Worm (Caenorhabditis elegans): ENCODE results near the gene srx-134.

Gene srx-134

ce11 chrV:13880163-13880562, 23.9 kb upstream of the srx-134 start:
- TF ChIP-seq bed-3 (GFP tag; optimal IDR thresholded peaks at IDR 0.05): no peak
- no peak for TF ChIP-seq nhr-12 (tag; optimal IDR thresholded peaks at IDR 0.05)
- no peak for TF ChIP-seq mab-5 (tag; optimal IDR thresholded peaks at IDR 0.05)
- TF ChIP-seq pha-4 (tag; optimal IDR thresholded peaks at IDR 0.05): no peak
- TF ChIP-seq tbx-8 (GFP tag; optimal IDR thresholded peaks at IDR 0.05): no peak
- no peak for TF ChIP-seq elt-3 (tag; optimal IDR thresholded peaks at IDR 0.05)
- TF ChIP-seq hlh-1 (tag; optimal IDR thresholded peaks at IDR 0.05): peak; percentile 3
- no peak for TF ChIP-seq unc-120 (tag; optimal IDR thresholded peaks at IDR 0.05; ENCODE audit: poor library complexity, severe bottlenecking)

ce11 chrV:13879241-13879640, 23.0 kb upstream of the srx-134 start, which contains the start of gene lbp-7:
TSS of gene lbp-7 (plus strand) at chrV:13879552.
- no peak for TF ChIP-seq mep-1 (tag; optimal IDR thresholded peaks at IDR 0.05)

ce11 chrV:13878226-13878625, 21.9 kb upstream of the srx-134 start:
- TF ChIP-seq mls-2 (tag; optimal IDR thresholded peaks at IDR 0.05) (no peak), pha-4 (tag; optimal IDR thresholded peaks at IDR 0.05) (no peak), ham-2 (GFP tag; optimal IDR thresholded peaks at IDR 0.05) (no peak), ceh-39 (tag; optimal IDR thresholded peaks at IDR 0.05) (no peak), nhr-76 (tag; optimal IDR thresholded peaks at IDR 0.05) (no peak), nhr-28 (tag; optimal IDR thresholded peaks at IDR 0.05) (no peak)

ce11 chrV:13876529-13876928, 20.3 kb upstream of the srx-134 start, which contains the start of gene T22G5.1:
TSS of gene T22G5.1 (plus strand) at chrV:13876829.
- TF ChIP-seq lsy-2 (tag; optimal IDR thresholded peaks at IDR 0.05) (no peak), cnd-1 (tag; optimal IDR thresholded peaks at IDR 0.05) (no peak), nhr-12 (tag; optimal IDR thresholded peaks at IDR 0.05) (no peak), ztf-11 (tag; optimal IDR thresholded peaks at IDR 0.05) (no peak), ceh-83 (GFP tag; optimal IDR thresholded peaks at IDR 0.05) (no peak), unc-62 (GFP tag; optimal IDR thresholded peaks at IDR 0.05) (no peak), blmp-1 (tag; optimal IDR thresholded peaks at IDR 0.05) (no peak), unc-39 (tag; optimal IDR thresholded peaks at IDR 0.05) (no peak), nhr-28 (tag; optimal IDR thresholded peaks at IDR 0.05) (no peak), zip-8 (tag; optimal IDR thresholded peaks at IDR 0.05) (no peak), tbx-8 (GFP tag; optimal IDR thresholded peaks at IDR 0.05) (no peak), ham-2 (GFP tag; optimal IDR thresholded peaks at IDR 0.05) (no peak), ces-1 (GFP tag; optimal IDR thresholded peaks at IDR 0.05) (no peak), M03D4.4 (tag; optimal IDR thresholded peaks at IDR 0.05) (no peak)

- TF ChIP-seq M03D4.4 (tag; optimal IDR thresholded peaks at IDR 0.05): no peak
- no peak for TF ChIP-seq ceh-83 (GFP tag; optimal IDR thresholded peaks at IDR 0.05)
- TF ChIP-seq nhr-28 (tag; optimal IDR thresholded peaks at IDR 0.05): no peak
- TF ChIP-seq hlh-1 (tag; optimal IDR thresholded peaks at IDR 0.05): no peak
- TF ChIP-seq lin-32 (GFP tag; optimal IDR thresholded peaks at IDR 0.05): no peak
- no peak for TF ChIP-seq pha-4 (tag; optimal IDR thresholded peaks at IDR 0.05)
- no peak for TF ChIP-seq ztf-11 (tag; optimal IDR thresholded peaks at IDR 0.05)
- TF ChIP-seq sem-2 (GFP tag; optimal IDR thresholded peaks at IDR 0.05): no peak
- no peak for TF ChIP-seq elt-3 (tag; optimal IDR thresholded peaks at IDR 0.05)
- no peak for TF ChIP-seq unc-120 (tag; optimal IDR thresholded peaks at IDR 0.05; ENCODE audit: poor library complexity, severe bottlenecking)
- no peak for TF ChIP-seq flh-1 (GFP tag; optimal IDR thresholded peaks at IDR 0.05)
- TF ChIP-seq tbx-8 (GFP tag; optimal IDR thresholded peaks at IDR 0.05): no peak
- no peak for TF ChIP-seq nhr-2 (tag; optimal IDR thresholded peaks at IDR 0.05)
- TF ChIP-seq snpc-4 (tag; optimal IDR thresholded peaks at IDR 0.05): no peak
- TF ChIP-seq cnd-1 (tag; optimal IDR thresholded peaks at IDR 0.05): no peak
- TF ChIP-seq drap-1 (GFP tag; optimal IDR thresholded peaks at IDR 0.05): no peak
- no peak for TF ChIP-seq bed-3 (GFP tag; optimal IDR thresholded peaks at IDR 0.05)
- no peak for TF ChIP-seq mls-2 (tag; optimal IDR thresholded peaks at IDR 0.05)
Observed at ce11 chrV:13873323-13873722, 17.0 kb upstream of the srx-134 start.

- TF ChIP-seq M03D4.4 (tag; optimal IDR thresholded peaks at IDR 0.05): no peak
- no peak for TF ChIP-seq ceh-83 (GFP tag; optimal IDR thresholded peaks at IDR 0.05)
- TF ChIP-seq snpc-4 (tag; optimal IDR thresholded peaks at IDR 0.05): no peak
- no peak for TF ChIP-seq ceh-43 (GFP tag; optimal IDR thresholded peaks at IDR 0.05)
- no peak for TF ChIP-seq unc-120 (tag; optimal IDR thresholded peaks at IDR 0.05; ENCODE audit: poor library complexity, severe bottlenecking)
- no peak for TF ChIP-seq bed-3 (GFP tag; optimal IDR thresholded peaks at IDR 0.05)
- no peak for TF ChIP-seq mab-5 (tag; optimal IDR thresholded peaks at IDR 0.05)
- TF ChIP-seq flh-1 (GFP tag; optimal IDR thresholded peaks at IDR 0.05): no peak
- TF ChIP-seq mep-1 (tag; optimal IDR thresholded peaks at IDR 0.05): no peak
- no peak for TF ChIP-seq nhr-2 (tag; optimal IDR thresholded peaks at IDR 0.05)
- no peak for TF ChIP-seq unc-62 (GFP tag; optimal IDR thresholded peaks at IDR 0.05)
- TF ChIP-seq elt-1 (tag; optimal IDR thresholded peaks at IDR 0.05; ENCODE audit: borderline replicate concordance, insufficient read depth): no peak
- no peak for TF ChIP-seq zip-8 (tag; optimal IDR thresholded peaks at IDR 0.05)
- TF ChIP-seq ceh-39 (tag; optimal IDR thresholded peaks at IDR 0.05): no peak
Observed at ce11 chrV:13872895-13873294, 16.6 kb upstream of the srx-134 start, which contains the start of gene cpt-5. TSS of gene cpt-5 (plus strand) at chrV:13873195.

Data from whole organism, mixed stage, embryonic.